Worm (Caenorhabditis elegans) whole organism, midembryonic: Measurements from ENCODE around the gene cchl-1.

Experiments used
- T22C8.4 ChIP-seq: fragments of 200-800 bp; sonication (Bioruptor generic); IDR thresholded peaks from 2 replicates; pipeline ENCODE4 v1.3.6; 2022; ENCODE audit warnings: missing genetic modification characterization, missing compliant biosample characterization
- med-1 ChIP-seq: sonication (generic microtip); optimal IDR thresholded peaks from 2 replicates; lab custom pipeline; 2017; ENCODE audit warnings: missing genetic modification characterization, mild to moderate bottlenecking, missing compliant biosample characterization, antibody characterized with exemption, missing genetic modification reagents; ENCODE audit not compliant: insufficient read depth
- ztf-29 ChIP-seq: fragments of 200-800 bp; sonication (Bioruptor generic); IDR thresholded peaks from 2 replicates; pipeline ENCODE4 v1.3.6; 2022; ENCODE audit warnings: missing genetic modification reagents, missing genetic modification characterization, missing compliant biosample characterization

DNA sequence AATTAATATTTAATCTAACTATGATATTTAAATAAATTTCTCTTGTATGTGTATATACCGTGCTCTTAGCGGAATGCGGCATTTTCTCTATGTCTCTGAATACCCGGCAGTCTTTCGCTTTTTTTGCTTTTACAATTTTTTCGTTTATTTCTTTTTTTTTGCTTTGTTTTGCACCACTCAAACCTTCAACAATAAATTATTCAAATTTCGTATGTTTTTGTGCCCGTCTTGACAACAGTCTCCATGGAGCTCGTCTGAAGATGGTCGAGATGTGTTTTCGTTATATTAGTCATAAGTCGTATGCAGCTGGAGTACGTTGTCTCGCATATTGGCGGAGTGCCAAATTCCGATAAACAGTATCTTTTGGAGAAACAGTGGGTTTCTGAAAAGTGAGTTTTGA lies 9.8 kb downstream of the cchl-1 start, which contains the start of gene T06D8.2:
- TF ChIP-seq T22C8.4 (GFP tag; lab: Robert Waterston, UW) (no peak), ztf-29 (GFP tag; lab: Robert Waterston, UW) (no peak), med-1 (GFP tag; lab: Kevin White, UChicago) (no peak)
